Worm (Caenorhabditis elegans) whole organism, mixed stage, embryonic: ENCODE data around the gene F23B2.7.

Experiments
- blmp-1 ChIP-seq: fragments of 150-350 bp; optimal IDR thresholded peaks from 2 replicates; lab custom pipeline; 2014; ENCODE audit warnings: missing biosample characterization, missing genetic modification characterization
- ces-1 ChIP-seq: fragments of 150-350 bp; optimal IDR thresholded peaks from 2 replicates; lab custom pipeline; 2014; ENCODE audit warnings: missing biosample characterization, missing genetic modification reagents, missing genetic modification characterization
- elt-1 ChIP-seq: sonication (generic microtip); optimal IDR thresholded peaks from 2 replicates; lab custom pipeline; 2017; ENCODE audit warnings: missing genetic modification characterization, mild to moderate bottlenecking, missing compliant biosample characterization, antibody characterized with exemption, moderate library complexity, borderline replicate concordance; ENCODE audit not compliant: insufficient read depth
- hlh-1 ChIP-seq: fragments of 150-350 bp; optimal IDR thresholded peaks from 2 replicates; lab custom pipeline; 2014; ENCODE audit warnings: missing biosample characterization, missing genetic modification reagents, missing genetic modification characterization
- nhr-28 ChIP-seq: fragments of 150-350 bp; optimal IDR thresholded peaks from 2 replicates; lab custom pipeline; 2014; ENCODE audit warnings: missing biosample characterization, missing genetic modification characterization
- pha-4 ChIP-seq: fragments of 150-350 bp; optimal IDR thresholded peaks from 2 replicates; lab custom pipeline; 2018; ENCODE audit warnings: missing biosample characterization, missing genetic modification reagents, missing genetic modification characterization
- unc-39 ChIP-seq: fragments of 150-350 bp; optimal IDR thresholded peaks from 2 replicates; lab custom pipeline; 2014; ENCODE audit warnings: missing biosample characterization, missing genetic modification characterization
- unc-62 ChIP-seq: fragments of 150-350 bp; optimal IDR thresholded peaks from 2 replicates; lab custom pipeline; 2014; ENCODE audit warnings: missing biosample characterization, missing genetic modification reagents, missing genetic modification characterization

DNA sequence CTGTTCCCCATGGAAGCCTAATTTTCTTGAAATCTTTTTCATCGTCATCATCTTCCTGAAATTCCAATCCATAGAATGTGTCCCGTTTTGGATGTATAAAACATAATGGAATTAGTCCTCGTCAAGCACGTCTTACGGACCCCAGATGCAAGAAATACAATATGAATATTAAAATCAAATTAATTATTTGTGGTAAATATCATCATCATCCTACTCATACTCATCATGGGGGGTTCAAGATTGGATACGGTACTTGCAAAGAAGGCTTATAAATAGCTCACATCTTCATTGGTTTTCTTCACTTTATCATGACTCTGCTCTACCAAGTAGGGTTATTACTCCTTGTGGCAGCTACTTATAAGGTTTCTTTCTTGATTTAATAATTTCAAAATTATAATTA, 5.9 kb upstream of the F23B2.7 start, which contains the start of gene flp-1:
- TF ChIP-seq nhr-28: no peak
- no peak for TF ChIP-seq unc-39 (tag; lab: Kevin White, UChicago)
- TF ChIP-seq ces-1 (GFP tag; lab: Kevin White, UChicago): peak; percentile 70
- no peak for TF ChIP-seq blmp-1
- TF ChIP-seq hlh-1 (tag; lab: Kevin White, UChicago): no peak
- TF ChIP-seq unc-62 (GFP tag; lab: Kevin White, UChicago): no peak
- no peak for TF ChIP-seq elt-1
- TF ChIP-seq pha-4: no peak
